Worm (Caenorhabditis elegans): Measurements from ENCODE around the gene 2L52.1.
A peak's percentile ranks its signal among the peaks of the same experiment; 100 is the strongest.

The 2L52.1 gene

ce11 chrII:24559-24998 is 22.9 kb downstream of the 2L52.1 start, which contains the start of gene enee-1:
Gene enee-1 (plus strand): TSS chrII:24666.
- TF ChIP-seq ceh-31 (tag; optimal IDR thresholded peaks at IDR 0.05) (peak; percentile 21), ceh-48 (tag; optimal IDR thresholded peaks at IDR 0.05) (peak; percentile 29), ceh-30 (tag; optimal IDR thresholded peaks at IDR 0.05) (peak; percentile 68), hlh-13 (GFP tag; optimal IDR thresholded peaks at IDR 0.05) (no peak), ceh-18 (tag; optimal IDR thresholded peaks at IDR 0.05) (peak; percentile 8), T23F11.4 (GFP tag; optimal IDR thresholded peaks at IDR 0.05) (no peak), nhr-232 (tag; optimal IDR thresholded peaks at IDR 0.05) (no peak), ahr-1 (tag; optimal IDR thresholded peaks at IDR 0.05) (no peak), ceh-34 (tag; optimal IDR thresholded peaks at IDR 0.05) (no peak), tbx-2 (tag; optimal IDR thresholded peaks at IDR 0.05) (peak; percentile 25), madf-2 (tag; optimal IDR thresholded peaks at IDR 0.05) (no peak), ceh-6 (GFP tag; optimal IDR thresholded peaks at IDR 0.05) (no peak), rnt-1 (tag; optimal IDR thresholded peaks at IDR 0.05) (peak; percentile 53), ceh-14 (tag; optimal IDR thresholded peaks at IDR 0.05) (no peak), nfya-1 (tag; optimal IDR thresholded peaks at IDR 0.05) (peak; percentile 54), fax-1 (tag; optimal IDR thresholded peaks at IDR 0.05) (no peak), K09A11.1 (tag; optimal IDR thresholded peaks at IDR 0.05; ENCODE audit: insufficient read depth) (no peak)

ce11 chrII:28283-28682 is 26.6 kb downstream of the 2L52.1 start, which contains the start of gene F23F1.4:
Gene F23F1.4 (minus strand): TSS chrII:28423.
- TF ChIP-seq K09A11.1 (tag; optimal IDR thresholded peaks at IDR 0.05; ENCODE audit: insufficient read depth) (no peak), madf-2 (tag; optimal IDR thresholded peaks at IDR 0.05) (no peak)

- no peak for TF ChIP-seq hlh-15 (tag; optimal IDR thresholded peaks at IDR 0.05)
- TF ChIP-seq ceh-24 (tag; optimal IDR thresholded peaks at IDR 0.05), result no peak
- TF ChIP-seq hlh-8 (tag; optimal IDR thresholded peaks at IDR 0.05), result no peak
- TF ChIP-seq tbx-2 (tag; optimal IDR thresholded peaks at IDR 0.05), result no peak
- TF ChIP-seq unc-3 (GFP tag; conservative IDR thresholded peaks at IDR 0.05), result no peak
- TF ChIP-seq unc-3 (tag; optimal IDR thresholded peaks at IDR 0.05), result no peak
- TF ChIP-seq nhr-11 (tag; optimal IDR thresholded peaks at IDR 0.05), result no peak
- TF ChIP-seq pqm-1 (tag; optimal IDR thresholded peaks at IDR 0.05), result no peak
- TF ChIP-seq ceh-9 (tag; optimal IDR thresholded peaks at IDR 0.05), result no peak
- TF ChIP-seq sox-2 (GFP tag; IDR thresholded peaks at IDR 0.05), result no peak
- no peak for TF ChIP-seq pat-9 (tag; optimal IDR thresholded peaks at IDR 0.05)
Observed at ce11 chrII:29578-29977, 27.9 kb downstream of the 2L52.1 start.

ce11 chrII:31521-31920 is 29.9 kb downstream of the 2L52.1 start, which contains the start of the genes F23F1.5 and fbxc-54:
Gene F23F1.5 (minus strand): TSS chrII:31584.
Gene fbxc-54 (plus strand): TSS chrII:31719.
- TF ChIP-seq pros-1 (tag; optimal IDR thresholded peaks at IDR 0.05) (no peak), nhr-11 (tag; optimal IDR thresholded peaks at IDR 0.05) (no peak), nfya-1 (tag; optimal IDR thresholded peaks at IDR 0.05) (no peak), dmd-4 (tag; optimal IDR thresholded peaks at IDR 0.05; ENCODE audit: borderline replicate concordance) (no peak), odd-2 (tag; optimal IDR thresholded peaks at IDR 0.05) (no peak), elt-4 (tag; optimal IDR thresholded peaks at IDR 0.05) (no peak), pag-3 (tag; optimal IDR thresholded peaks at IDR 0.05; ENCODE audit: borderline replicate concordance) (no peak), fkh-10 (GFP tag; optimal IDR thresholded peaks at IDR 0.05) (no peak), ceh-24 (tag; optimal IDR thresholded peaks at IDR 0.05) (no peak), lim-6 (tag; optimal IDR thresholded peaks at IDR 0.05) (no peak), ceh-30 (tag; optimal IDR thresholded peaks at IDR 0.05) (no peak), madf-2 (tag; optimal IDR thresholded peaks at IDR 0.05) (no peak), pat-9 (tag; optimal IDR thresholded peaks at IDR 0.05) (no peak), ref-2 (tag; optimal IDR thresholded peaks at IDR 0.05) (no peak), fax-1 (tag; optimal IDR thresholded peaks at IDR 0.05) (no peak), ets-4 (tag; optimal IDR thresholded peaks at IDR 0.05) (no peak), pha-4 (tag; optimal IDR thresholded peaks at IDR 0.05) (no peak), K02D7.2 (tag; optimal IDR thresholded peaks at IDR 0.05) (no peak)

Measured in whole organism, late embryonic.